Fruit fly (Drosophila melanogaster) whole organism, wandering third instar larva: ENCODE data around the gene Or92a.
A peak's percentile ranks its signal among the peaks of the same experiment; 100 is the strongest.

Experiments
- Abd-B ChIP-seq: fragments of >200 bp; optimal IDR thresholded peaks from 2 replicates; lab custom pipeline; 2017; ENCODE audit warnings: missing biosample characterization, missing genetic modification characterization
- CG32264 ChIP-seq: fragments of 200-800 bp; sonication (Bioruptor generic); optimal IDR thresholded peaks from 2 replicates; lab custom pipeline; 2016; ENCODE audit warnings: missing biosample characterization, missing genetic modification characterization
- CG9705 ChIP-seq: fragments of 200-800 bp; sonication (Bioruptor generic); optimal IDR thresholded peaks from 2 replicates; lab custom pipeline; 2018; ENCODE audit warnings: missing biosample characterization, mild to moderate bottlenecking, missing genetic modification characterization
- CrebA ChIP-seq: fragments of 200-800 bp; sonication (Bioruptor generic); optimal IDR thresholded peaks from 2 replicates; lab custom pipeline; 2016; ENCODE audit warnings: missing biosample characterization, mild to moderate bottlenecking, missing genetic modification characterization, borderline replicate concordance
- Dfd ChIP-seq: fragments of >200 bp; optimal IDR thresholded peaks from 2 replicates; lab custom pipeline; 2017; ENCODE audit warnings: missing biosample characterization, missing genetic modification characterization
- Dif ChIP-seq: fragments of 200-275, 200-300 bp; sonication (Bioruptor generic); optimal IDR thresholded peaks from 2 replicates; lab custom pipeline; 2018; ENCODE audit warnings: missing biosample characterization, missing genetic modification characterization; ENCODE audit not compliant: partially characterized antibody
- GATAd ChIP-seq: sonication (Bioruptor generic); optimal IDR thresholded peaks from 2 replicates; lab custom pipeline; 2016; ENCODE audit warnings: missing biosample characterization, missing genetic modification characterization
- HLH106 ChIP-seq: fragments of 200-800 bp; optimal IDR thresholded peaks from 3 replicates; lab custom pipeline; 2019; ENCODE audit warnings: missing biosample characterization, mild to moderate bottlenecking, missing genetic modification characterization, moderate library complexity
- Hnf4 ChIP-seq: fragments of 200-800 bp; sonication (Bioruptor generic); optimal IDR thresholded peaks from 2 replicates; lab custom pipeline; 2016; ENCODE audit warnings: missing biosample characterization, mild to moderate bottlenecking, missing genetic modification characterization
- Hr78 ChIP-seq: fragments of >200 bp; optimal IDR thresholded peaks from 2 replicates; lab custom pipeline; 2017; ENCODE audit warnings: missing biosample characterization, missing genetic modification characterization
- Hr83 ChIP-seq: fragments of 200-300 bp; sonication (Bioruptor generic); optimal IDR thresholded peaks from 2 replicates; lab custom pipeline; 2016; ENCODE audit warnings: missing biosample characterization, mild to moderate bottlenecking, missing genetic modification characterization, moderate library complexity; ENCODE audit not compliant: poor library complexity, severe bottlenecking
- Jra ChIP-seq: sonication (Bioruptor generic); optimal IDR thresholded peaks from 2 replicates; lab custom pipeline; 2016; ENCODE audit warnings: missing biosample characterization, missing genetic modification characterization
- Mio ChIP-seq: sonication (Bioruptor generic); optimal IDR thresholded peaks from 2 replicates; lab custom pipeline; 2016; ENCODE audit warnings: missing biosample characterization, missing genetic modification characterization
- Myc ChIP-seq: fragments of >200 bp; optimal IDR thresholded peaks from 2 replicates; lab custom pipeline; 2017
- N ChIP-seq: fragments of >200 bp; optimal IDR thresholded peaks from 2 replicates; lab custom pipeline; 2018; ENCODE audit warnings: missing biosample characterization, missing external identifiers, missing genetic modification characterization
- OdsH ChIP-seq: fragments of 200-800 bp; sonication (Bioruptor generic); optimal IDR thresholded peaks from 2 replicates; lab custom pipeline; 2016; ENCODE audit warnings: missing biosample characterization, mild to moderate bottlenecking, missing genetic modification characterization
- Rel ChIP-seq, 2 experiments: fragments of 200-800 bp; sonication (Bioruptor generic) in 1 of 2; optimal IDR thresholded peaks; 2 replicates in 1 of 2; 3 replicates in 1 of 2; lab custom pipeline; 2016 to 2019; ENCODE audit warnings: mild to moderate bottlenecking in 2 of 2, missing biosample characterization in 2 of 2, missing genetic modification characterization in 2 of 2, moderate library complexity in 1 of 2
- Sp1 ChIP-seq: fragments of 200-800 bp; sonication (Bioruptor generic); optimal IDR thresholded peaks from 3 replicates; lab custom pipeline; 2019; ENCODE audit warnings: missing biosample characterization, mild to moderate bottlenecking, missing genetic modification characterization, moderate library complexity
- brk ChIP-seq: fragments of 200-800 bp; sonication (Bioruptor generic); optimal IDR thresholded peaks from 2 replicates; lab custom pipeline; 2016; ENCODE audit warnings: missing biosample characterization, mild to moderate bottlenecking, missing genetic modification characterization
- dl ChIP-seq, 2 experiments: fragments of 175-275, 200-275 bp in 1 of 2; fragments of 200-275 bp in 1 of 2; sonication (Bioruptor generic); optimal IDR thresholded peaks; lab custom pipeline; 2018; ENCODE audit warnings: mild to moderate bottlenecking in 2 of 2, missing biosample characterization in 2 of 2, missing genetic modification characterization in 2 of 2, moderate library complexity in 2 of 2; ENCODE audit not compliant: partially characterized antibody in 2 of 2, insufficient read depth in 1 of 2
- dmrt93B ChIP-seq: fragments of 200-800 bp; sonication (Bioruptor generic); optimal IDR thresholded peaks from 2 replicates; lab custom pipeline; 2018; ENCODE audit warnings: missing biosample characterization, mild to moderate bottlenecking, missing genetic modification characterization
- dsf ChIP-seq: sonication (Bioruptor generic); optimal IDR thresholded peaks from 2 replicates; lab custom pipeline; 2016; ENCODE audit warnings: missing biosample characterization, missing genetic modification characterization, borderline replicate concordance
- ey ChIP-seq: fragments of 200-800 bp; sonication (Bioruptor generic); optimal IDR thresholded peaks from 2 replicates; lab custom pipeline; 2016; ENCODE audit warnings: missing biosample characterization, missing genetic modification characterization
- foxo ChIP-seq, 2 experiments: fragments of 200-800 bp; sonication (Bioruptor generic); optimal IDR thresholded peaks; 2 replicates in 1 of 2; 3 replicates in 1 of 2; lab custom pipeline; 2016 to 2017; ENCODE audit warnings: missing biosample characterization in 2 of 2, missing genetic modification characterization in 2 of 2
- fru ChIP-seq: fragments of 200-800 bp; sonication (Bioruptor generic); optimal IDR thresholded peaks from 3 replicates; lab custom pipeline; 2016; ENCODE audit warnings: missing biosample characterization, mild to moderate bottlenecking, missing genetic modification characterization
- h ChIP-seq: fragments of 200-800 bp; sonication (Bioruptor generic); optimal IDR thresholded peaks from 3 replicates; lab custom pipeline; 2016; ENCODE audit warnings: missing biosample characterization, mild to moderate bottlenecking, missing genetic modification characterization
- jim ChIP-seq: fragments of 175-275, 200-325 bp; sonication (Bioruptor generic); optimal IDR thresholded peaks from 2 replicates; lab custom pipeline; 2016; ENCODE audit warnings: missing biosample characterization, mild to moderate bottlenecking, missing genetic modification characterization
- lola ChIP-seq: fragments of >200 bp; optimal IDR thresholded peaks from 2 replicates; lab custom pipeline; 2017; ENCODE audit warnings: missing biosample characterization, missing genetic modification characterization
- pan ChIP-seq: fragments of >200 bp; optimal IDR thresholded peaks from 2 replicates; lab custom pipeline; 2017
- psq ChIP-seq: fragments of 200-800 bp; sonication (Bioruptor generic); optimal IDR thresholded peaks from 3 replicates; lab custom pipeline; 2017; ENCODE audit warnings: missing biosample characterization, mild to moderate bottlenecking, missing genetic modification characterization, moderate library complexity
- rgr ChIP-seq: fragments of 200-800 bp; sonication (Bioruptor generic); optimal IDR thresholded peaks from 3 replicates; lab custom pipeline; 2016; ENCODE audit warnings: missing biosample characterization, mild to moderate bottlenecking, missing genetic modification characterization
- sage ChIP-seq: fragments of 200-800 bp; sonication (Bioruptor generic); optimal IDR thresholded peaks from 2 replicates; lab custom pipeline; 2016; ENCODE audit warnings: missing biosample characterization, mild to moderate bottlenecking, missing genetic modification characterization
- sv ChIP-seq: fragments of 200-800 bp; sonication (Bioruptor generic); optimal IDR thresholded peaks from 3 replicates; lab custom pipeline; 2016; ENCODE audit warnings: missing biosample characterization, missing genetic modification characterization
- tai ChIP-seq: sonication (Bioruptor generic); optimal IDR thresholded peaks from 2 replicates; lab custom pipeline; 2016; ENCODE audit warnings: missing biosample characterization, missing genetic modification characterization
- usp ChIP-seq: fragments of >200 bp; optimal IDR thresholded peaks from 2 replicates; lab custom pipeline; 2017; ENCODE audit warnings: missing biosample characterization, missing genetic modification characterization
- woc ChIP-seq: sonication (Bioruptor generic); optimal IDR thresholded peaks from 2 replicates; lab custom pipeline; 2016; ENCODE audit warnings: missing biosample characterization, mild to moderate bottlenecking, missing genetic modification characterization

Or92a gene

dm6 chr3R:20548255-20548654 is 43.7 kb downstream of the Or92a start:
- TF ChIP-seq Dif (GFP tag; lab: Kevin White, UChicago) (no peak), N (GFP tag; lab: Kevin White, UChicago) (no peak), CrebA (GFP tag; lab: Kevin White, UChicago) (peak; percentile 47), dsf (GFP tag; lab: Kevin White, UChicago) (no peak), Hnf4 (GFP tag; lab: Kevin White, UChicago) (no peak), dmrt93B (GFP tag; lab: Kevin White, UChicago) (no peak)

dm6 chr3R:20549017-20549854 is 44.6 kb downstream of the Or92a start:
- no peak for TF ChIP-seq Sp1
- TF ChIP-seq Rel (GFP tag; optimal IDR thresholded peaks at IDR 0.05; lab: Kevin White, UChicago): no peak
- peak; percentile 9 for TF ChIP-seq Rel (tag; optimal IDR thresholded peaks at IDR 0.05; lab: Kevin White, UChicago)
- TF ChIP-seq psq (GFP tag; lab: Kevin White, UChicago): no peak
- TF ChIP-seq Dif (GFP tag; lab: Kevin White, UChicago): no peak
- TF ChIP-seq usp (GFP tag; lab: Kevin White, UChicago): no peak
- no peak for TF ChIP-seq tai (GFP tag; lab: Kevin White, UChicago)
- no peak for TF ChIP-seq sv (GFP tag; lab: Kevin White, UChicago)
- no peak for TF ChIP-seq OdsH (GFP tag; lab: Kevin White, UChicago)
- no peak for TF ChIP-seq sage
- no peak for TF ChIP-seq N (GFP tag; lab: Kevin White, UChicago)
- TF ChIP-seq GATAd (GFP tag; lab: Kevin White, UChicago): no peak
- TF ChIP-seq Abd-B (GFP tag; lab: Kevin White, UChicago): no peak
- TF ChIP-seq lola: no peak
- no peak for TF ChIP-seq CG32264
- no peak for TF ChIP-seq ey (GFP tag; lab: Kevin White, UChicago)
- no peak for TF ChIP-seq Mio
- peak; percentile 21 for TF ChIP-seq h
- no peak for TF ChIP-seq dmrt93B (GFP tag; lab: Kevin White, UChicago)
- TF ChIP-seq brk (GFP tag; lab: Kevin White, UChicago): no peak
- peak; percentile 21 for TF ChIP-seq rgr (GFP tag; lab: Kevin White, UChicago)
- no peak for TF ChIP-seq CrebA (GFP tag; lab: Kevin White, UChicago)
- TF ChIP-seq Hr78 (GFP tag; lab: Kevin White, UChicago): no peak
- TF ChIP-seq foxo (GFP tag; optimal IDR thresholded peaks at IDR 0.05; lab: Kevin White, UChicago): no peak
- no peak for TF ChIP-seq CG9705
- no peak for TF ChIP-seq woc (GFP tag; lab: Kevin White, UChicago)
- TF ChIP-seq HLH106 (tag; lab: Kevin White, UChicago): no peak
- TF ChIP-seq dl (GFP tag; optimal IDR thresholded peaks at IDR 0.05; lab: Kevin White, UChicago; ENCODE audit: insufficient read depth in 1 of 2, partially characterized antibody in 2 of 2): no peak
- TF ChIP-seq fru (GFP tag; lab: Kevin White, UChicago): peak; percentile 22
- TF ChIP-seq Dfd (GFP tag; lab: Kevin White, UChicago): no peak
- peak; percentile 15 for TF ChIP-seq Hr83 (GFP tag; lab: Kevin White, UChicago)
- TF ChIP-seq Myc: no peak
- TF ChIP-seq pan (lab: Kevin White, UChicago): no peak
- no peak for TF ChIP-seq jim (GFP tag; lab: Kevin White, UChicago)
- no peak for TF ChIP-seq Jra
- TF ChIP-seq Hnf4 (GFP tag; lab: Kevin White, UChicago): no peak
- TF ChIP-seq dsf (GFP tag; lab: Kevin White, UChicago): no peak
- TF ChIP-seq, all 38 proteins: peak for 5
